Worm (Caenorhabditis elegans) whole organism, late embryonic: Measurements from ENCODE around the gene Y51H4A.935.
A peak's percentile ranks its signal among the peaks of the same experiment; 100 is the strongest.

Experiments
- C08G9.2 ChIP-seq: sonication (generic microtip); optimal IDR thresholded peaks from 2 replicates; lab custom pipeline; 2016; ENCODE audit warnings: mild to moderate bottlenecking, missing genetic modification characterization, moderate library complexity, missing compliant biosample characterization
- C38D4.7 ChIP-seq: fragments of 200-800 bp; sonication (Bioruptor generic); optimal IDR thresholded peaks from 2 replicates; lab custom pipeline; 2018; ENCODE audit warnings: mild to moderate bottlenecking, missing genetic modification characterization, moderate library complexity, missing compliant biosample characterization
- K02D7.2 ChIP-seq: sonication (generic microtip); optimal IDR thresholded peaks from 2 replicates; lab custom pipeline; 2017; ENCODE audit warnings: mild to moderate bottlenecking, missing genetic modification characterization, missing compliant biosample characterization
- K09A11.1 ChIP-seq: sonication (generic microtip); optimal IDR thresholded peaks from 2 replicates; lab custom pipeline; 2017; ENCODE audit warnings: antibody characterized with exemption, mild to moderate bottlenecking, missing genetic modification characterization, missing compliant biosample characterization; ENCODE audit not compliant: insufficient read depth
- Y22D7AL.16 ChIP-seq: sonication (generic microtip); optimal IDR thresholded peaks from 2 replicates; lab custom pipeline; 2016; ENCODE audit warnings: missing genetic modification characterization, missing compliant biosample characterization
- ahr-1 ChIP-seq: sonication (generic microtip); optimal IDR thresholded peaks from 2 replicates; lab custom pipeline; 2016; ENCODE audit warnings: missing genetic modification characterization, missing compliant biosample characterization
- ama-1 ChIP-seq: fragments of 150-350 bp; optimal IDR thresholded peaks from 2 replicates; lab custom pipeline; 2014
- ceh-19 ChIP-seq: fragments of 200-800 bp; sonication (Bioruptor generic); optimal IDR thresholded peaks from 2 replicates; lab custom pipeline; 2018; ENCODE audit warnings: mild to moderate bottlenecking, missing genetic modification characterization, missing compliant biosample characterization
- ceh-22 ChIP-seq: sonication (generic microtip); optimal IDR thresholded peaks from 2 replicates; lab custom pipeline; 2017; ENCODE audit warnings: missing biosample characterization, missing genetic modification characterization
- ceh-48 ChIP-seq: sonication (generic microtip); optimal IDR thresholded peaks from 2 replicates; lab custom pipeline; 2016; ENCODE audit warnings: missing genetic modification characterization, inconsistent platforms, missing compliant biosample characterization
- elt-2 ChIP-seq: sonication (generic microtip); optimal IDR thresholded peaks from 2 replicates; lab custom pipeline; 2016; ENCODE audit warnings: missing genetic modification reagents, missing genetic modification characterization, missing compliant biosample characterization
- elt-4 ChIP-seq: sonication (generic microtip); optimal IDR thresholded peaks from 2 replicates; lab custom pipeline; 2016; ENCODE audit warnings: missing genetic modification characterization, missing compliant biosample characterization
- ets-4 ChIP-seq: sonication (generic microtip); optimal IDR thresholded peaks from 2 replicates; lab custom pipeline; 2016; ENCODE audit warnings: missing genetic modification characterization, missing compliant biosample characterization
- gmeb-2 ChIP-seq: sonication (generic microtip); optimal IDR thresholded peaks from 2 replicates; lab custom pipeline; 2016; ENCODE audit warnings: missing genetic modification characterization, inconsistent platforms, missing compliant biosample characterization
- hlh-15 ChIP-seq: sonication (generic microtip); optimal IDR thresholded peaks from 2 replicates; lab custom pipeline; 2016; ENCODE audit warnings: missing genetic modification characterization, missing compliant biosample characterization
- hlh-30 ChIP-seq: sonication (generic microtip); optimal IDR thresholded peaks from 2 replicates; lab custom pipeline; 2017; ENCODE audit warnings: antibody characterized with exemption, missing genetic modification characterization, missing compliant biosample characterization; ENCODE audit not compliant: insufficient read depth
- hlh-6 ChIP-seq: sonication (generic microtip); optimal IDR thresholded peaks from 2 replicates; lab custom pipeline; 2016; ENCODE audit warnings: missing genotype, missing genetic modification characterization, missing compliant biosample characterization
- hlh-8 ChIP-seq: sonication (generic microtip); optimal IDR thresholded peaks from 2 replicates; lab custom pipeline; 2016; ENCODE audit warnings: missing genotype, missing genetic modification characterization, missing compliant biosample characterization
- lim-6 ChIP-seq: sonication (generic microtip); optimal IDR thresholded peaks from 2 replicates; lab custom pipeline; 2016; ENCODE audit warnings: missing genetic modification characterization, missing compliant biosample characterization
- madf-2 ChIP-seq: sonication (generic microtip); optimal IDR thresholded peaks from 2 replicates; lab custom pipeline; 2017; ENCODE audit warnings: missing genetic modification characterization, missing compliant biosample characterization
- odd-2 ChIP-seq: sonication (generic microtip); optimal IDR thresholded peaks from 2 replicates; lab custom pipeline; 2017; ENCODE audit warnings: antibody characterized with exemption, mild to moderate bottlenecking, missing genetic modification characterization, missing compliant biosample characterization
- pag-3 ChIP-seq: sonication (generic microtip); optimal IDR thresholded peaks from 2 replicates; lab custom pipeline; 2016; ENCODE audit warnings: missing compliant biosample characterization, missing genetic modification characterization, borderline replicate concordance
- pat-9 ChIP-seq: fragments of 200-800 bp; sonication (Bioruptor generic); optimal IDR thresholded peaks from 2 replicates; lab custom pipeline; 2018; ENCODE audit warnings: mild to moderate bottlenecking, missing genetic modification characterization, moderate library complexity, missing compliant biosample characterization
- pax-1 ChIP-seq: fragments of 150-350 bp; optimal IDR thresholded peaks from 2 replicates; lab custom pipeline; 2014; ENCODE audit warnings: missing biosample characterization, missing genetic modification characterization
- pha-2 ChIP-seq: sonication (generic microtip); optimal IDR thresholded peaks from 2 replicates; lab custom pipeline; 2017; ENCODE audit warnings: mild to moderate bottlenecking, missing genetic modification characterization, missing compliant biosample characterization
- pqm-1 ChIP-seq: sonication (generic microtip); optimal IDR thresholded peaks from 2 replicates; lab custom pipeline; 2016; ENCODE audit warnings: missing genetic modification characterization, missing compliant biosample characterization
- ref-2 ChIP-seq: sonication (generic microtip); optimal IDR thresholded peaks from 2 replicates; lab custom pipeline; 2016; ENCODE audit warnings: missing genetic modification characterization, missing compliant biosample characterization
- rnt-1 ChIP-seq: sonication (generic microtip); optimal IDR thresholded peaks from 2 replicates; lab custom pipeline; 2016; ENCODE audit warnings: missing genetic modification characterization, missing compliant biosample characterization
- sox-2 ChIP-seq: fragments of 200-800 bp; sonication (Bioruptor generic); IDR thresholded peaks from 2 replicates; pipeline ENCODE4 v1.3.6; 2022; ENCODE audit warnings: missing genetic modification reagents, missing genetic modification characterization, missing compliant biosample characterization
- sox-4 ChIP-seq: sonication (generic microtip); optimal IDR thresholded peaks from 2 replicates; lab custom pipeline; 2017; ENCODE audit warnings: mild to moderate bottlenecking, missing genetic modification characterization, inconsistent platforms, missing compliant biosample characterization
- zip-5 ChIP-seq: sonication (generic microtip); optimal IDR thresholded peaks from 2 replicates; lab custom pipeline; 2016; ENCODE audit warnings: missing genetic modification characterization, missing compliant biosample characterization
- ztf-16 ChIP-seq: sonication (generic microtip); optimal IDR thresholded peaks from 2 replicates; lab custom pipeline; 2017; ENCODE audit warnings: missing genetic modification characterization, missing compliant biosample characterization

The Y51H4A.935 gene

ce11 chrIV:16533361-16533760 lies 26.3 kb upstream of the Y51H4A.935 start, which contains the start of gene Y51H4A.6:
Gene Y51H4A.6 (plus strand): TSS chrIV:16533661.
- TF ChIP-seq hlh-6 (tag; lab: Kevin White, UChicago) (no peak), zip-5 (no peak), gmeb-2 (tag; lab: Kevin White, UChicago) (no peak), pag-3 (tag; lab: Kevin White, UChicago) (no peak), sox-4 (tag; lab: Kevin White, UChicago) (no peak), ceh-19 (GFP tag; lab: Kevin White, UChicago) (no peak), C38D4.7 (GFP tag; lab: Kevin White, UChicago) (no peak)

ce11 chrIV:16528375-16528774 lies 21.3 kb upstream of the Y51H4A.935 start, which contains the start of gene Y51H4A.937:
Gene Y51H4A.937 (plus strand): TSS chrIV:16528675.
- TF ChIP-seq sox-2 (GFP tag; lab: Robert Waterston, UW): no peak
- TF ChIP-seq rnt-1: no peak

- no peak for TF ChIP-seq hlh-30 (tag; lab: Kevin White, UChicago)
- no peak for TF ChIP-seq pag-3 (tag; lab: Kevin White, UChicago)
- TF ChIP-seq elt-2 (tag; lab: Kevin White, UChicago): no peak
- no peak for TF ChIP-seq ets-4 (tag; lab: Kevin White, UChicago)
- TF ChIP-seq ama-1: no peak
- TF ChIP-seq pat-9 (tag; lab: Kevin White, UChicago): no peak
- TF ChIP-seq ceh-48: no peak
- no peak for TF ChIP-seq madf-2 (tag; lab: Kevin White, UChicago)
- no peak for TF ChIP-seq ref-2 (tag; lab: Kevin White, UChicago)
- no peak for TF ChIP-seq pqm-1 (tag; lab: Kevin White, UChicago)
- TF ChIP-seq K02D7.2 (tag; lab: Kevin White, UChicago): no peak
- no peak for TF ChIP-seq ahr-1
These were observed 19.0 kb upstream of the Y51H4A.935 start, which contains the start of gene Y51H4A.5 for ce11 chrIV:16526038-16526437. Gene Y51H4A.5 (minus strand): TSS chrIV:16526138.

ce11 chrIV:16525018-16525417 lies 18.0 kb upstream of the Y51H4A.935 start:
- TF ChIP-seq sox-4 (tag; lab: Kevin White, UChicago) (no peak), elt-2 (tag; lab: Kevin White, UChicago) (peak; percentile 16)

DNA sequence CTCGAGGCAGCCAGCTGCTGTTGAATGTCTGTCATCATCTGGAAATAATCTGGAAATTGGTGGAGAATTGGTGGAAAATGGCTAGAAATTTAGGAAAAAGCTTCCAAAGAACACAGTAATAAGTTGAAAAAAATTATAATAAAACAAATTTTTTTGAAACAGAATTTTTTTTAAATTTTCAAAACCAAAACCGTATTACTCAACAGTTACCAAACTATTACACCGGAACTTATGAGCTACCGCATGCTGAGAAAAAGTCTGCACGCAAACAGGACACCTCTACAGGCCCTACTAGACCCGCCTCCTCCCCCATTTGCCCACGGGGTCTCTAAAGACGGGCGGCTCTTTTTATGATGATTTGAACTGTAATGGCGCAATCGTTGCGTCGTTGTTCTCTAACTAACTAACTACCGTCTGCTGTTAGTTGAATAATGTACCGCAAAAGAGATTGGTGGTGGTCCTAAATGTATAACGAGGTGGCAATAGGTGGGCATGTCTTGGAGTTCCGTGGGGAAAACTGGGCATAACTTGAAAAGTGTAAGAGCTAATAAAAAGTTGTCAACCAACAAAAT lies 1.3 kb downstream of the Y51H4A.935 start, which contains the start of gene zip-7:
TSS of gene zip-7 (minus strand) at position 51 of the 572 bp plus-strand sequence.
- no peak for TF ChIP-seq elt-4 (tag; lab: Kevin White, UChicago)
- no peak for TF ChIP-seq ztf-16 (tag; lab: Kevin White, UChicago)
- no peak for TF ChIP-seq ahr-1
- TF ChIP-seq pha-2 (tag; lab: Kevin White, UChicago): no peak
- peak; percentile 5 for TF ChIP-seq odd-2 (tag; lab: Kevin White, UChicago)

- no peak for TF ChIP-seq madf-2 (tag; lab: Kevin White, UChicago)
- TF ChIP-seq sox-4 (tag; lab: Kevin White, UChicago): no peak
- no peak for TF ChIP-seq ceh-19 (GFP tag; lab: Kevin White, UChicago)
- no peak for TF ChIP-seq hlh-8
These were observed 3.3 kb downstream of the Y51H4A.935 start for ce11 chrIV:16503590-16504217.

DNA sequence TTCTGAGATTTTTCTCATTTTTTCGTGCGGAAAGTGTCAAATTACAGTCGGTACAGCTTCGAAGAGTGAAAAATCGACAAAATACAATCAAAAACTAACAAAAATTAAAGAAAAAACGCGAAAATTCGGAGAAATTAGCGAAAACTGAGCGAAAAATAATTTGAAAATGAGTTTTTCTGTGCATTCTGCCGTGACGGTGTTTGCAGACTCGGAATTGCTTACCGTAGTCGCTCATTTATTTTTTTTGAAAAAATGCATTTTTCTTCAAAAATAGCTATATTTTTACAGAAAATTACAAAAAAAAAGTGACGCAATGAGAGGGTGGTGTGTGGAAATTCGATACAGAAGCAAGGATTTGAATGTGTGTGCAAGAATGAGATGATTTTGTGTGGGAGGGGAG lies 4.0 kb downstream of the Y51H4A.935 start:
- TF ChIP-seq K02D7.2 (tag; lab: Kevin White, UChicago): no peak
- no peak for TF ChIP-seq ama-1
- no peak for TF ChIP-seq ref-2 (tag; lab: Kevin White, UChicago)
- TF ChIP-seq ceh-22 (tag; lab: Kevin White, UChicago): no peak
- TF ChIP-seq C08G9.2 (tag; lab: Kevin White, UChicago): no peak
- no peak for TF ChIP-seq madf-2 (tag; lab: Kevin White, UChicago)
- TF ChIP-seq hlh-15 (tag; lab: Kevin White, UChicago): no peak
- no peak for TF ChIP-seq Y22D7AL.16
- no peak for TF ChIP-seq pax-1 (tag; lab: Kevin White, UChicago)
- TF ChIP-seq pag-3 (tag; lab: Kevin White, UChicago): no peak
- TF ChIP-seq K09A11.1: no peak
- TF ChIP-seq lim-6 (tag; lab: Kevin White, UChicago): no peak
